Worm (Caenorhabditis elegans): Measurements from ENCODE around the gene T05H10.8.

DNA sequence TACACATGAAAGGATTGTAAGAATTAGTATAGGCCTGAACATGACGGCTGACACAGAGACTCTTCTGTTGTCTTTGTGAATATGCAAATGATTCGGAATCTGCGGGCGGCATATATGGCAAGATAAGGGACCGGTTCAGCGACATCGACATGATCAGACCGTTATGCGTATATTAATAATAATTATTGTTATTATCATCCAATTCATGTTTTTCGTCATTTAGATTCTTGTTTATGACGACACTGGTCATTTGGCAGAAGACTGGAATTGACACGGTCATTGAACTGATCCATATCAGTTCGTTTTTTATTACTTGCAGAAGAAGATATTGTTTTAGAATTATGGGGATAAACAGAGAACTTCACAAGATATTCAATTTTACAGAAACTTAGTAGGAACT is 8.4 kb upstream of the T05H10.8 start, which contains the start of gene mtre-1:
- TF ChIP-seq nhr-237 (tag; optimal IDR thresholded peaks at IDR 0.05) (no peak), hmg-11 (tag; optimal IDR thresholded peaks at IDR 0.05) (no peak), elt-2 (tag; optimal IDR thresholded peaks at IDR 0.05) (no peak), aly-2 (tag; optimal IDR thresholded peaks at IDR 0.05) (no peak), unc-62 (GFP tag; optimal IDR thresholded peaks at IDR 0.05) (no peak), nhr-11 (tag; optimal IDR thresholded peaks at IDR 0.05) (no peak), pha-4 (tag; optimal IDR thresholded peaks at IDR 0.05) (no peak), mdl-1 (tag; optimal IDR thresholded peaks at IDR 0.05) (no peak), ama-1 (optimal IDR thresholded peaks at IDR 0.05) (no peak), lin-39 (tag; optimal IDR thresholded peaks at IDR 0.05) (no peak), snpc-4 (tag; optimal IDR thresholded peaks at IDR 0.05) (no peak), nhr-76 (tag; optimal IDR thresholded peaks at IDR 0.05) (no peak), pqm-1 (tag; optimal IDR thresholded peaks at IDR 0.05) (no peak)
